Fruit fly (Drosophila melanogaster): ENCODE data around the gene Smyd4-2.

Gene Smyd4-2

dm6 chr3L:12391240-12391843 lies 10.4 kb downstream of the Smyd4-2 start, which contains the start of gene Ncc69 (continued):
- TF ChIP-seq B-H1 (GFP tag; IDR thresholded peaks at IDR 0.05) (no peak; the same call in 2 of the 3 replicates), CG15269 (tag; optimal IDR thresholded peaks at IDR 0.05) (no peak), NK7.1 (GFP tag; optimal IDR thresholded peaks at IDR 0.05) (no peak), CG15514 (GFP tag; optimal IDR thresholded peaks at IDR 0.05) (peak; percentile 28), CG7963 (GFP tag; IDR thresholded peaks at IDR 0.05; ENCODE audit: partially characterized antibody) (0 out of 3 replicates have a peak, but pooled peaks have one; percentile 44), fd3F (GFP tag; optimal IDR thresholded peaks at IDR 0.05) (no peak), Myb (GFP tag; optimal IDR thresholded peaks at IDR 0.05) (no peak), tin (GFP tag; optimal IDR thresholded peaks at IDR 0.05) (no peak), CG34224 (GFP tag; IDR thresholded peaks at IDR 0.05; ENCODE audit: partially characterized antibody) (peak; percentile 18; the same call in 1 of the 3 replicates), CG6689 (GFP tag; IDR thresholded peaks at IDR 0.05) (no peak), nerfin-2 (GFP tag; IDR thresholded peaks at IDR 0.05; ENCODE audit: partially characterized antibody) (no peak), abd-A (tag; optimal IDR thresholded peaks at IDR 0.05) (no peak), zf30C (GFP tag; optimal IDR thresholded peaks at IDR 0.05) (no peak), Chrac-16 (GFP tag; optimal IDR thresholded peaks at IDR 0.05) (no peak), ttk (GFP tag; IDR thresholded peaks at IDR 0.05) (no peak), dan (GFP tag; IDR thresholded peaks at IDR 0.05) (no peak), Nf-YC (tag; optimal IDR thresholded peaks at IDR 0.05) (no peak), crp (GFP tag; optimal IDR thresholded peaks at IDR 0.05) (peak in 1 of 2 experiments; percentile 6), CG10274 (GFP tag; optimal IDR thresholded peaks at IDR 0.05) (no peak), Mad (GFP tag; optimal IDR thresholded peaks at IDR 0.05) (no peak), CG7928 (GFP tag; optimal IDR thresholded peaks at IDR 0.05) (no peak), CG43689 (GFP tag; IDR thresholded peaks at IDR 0.05) (no peak), Awh (GFP tag; IDR thresholded peaks at IDR 0.05) (no peak), CG3847 (GFP tag; IDR thresholded peaks at IDR 0.05) (no peak), CG16815 (GFP tag; optimal IDR thresholded peaks at IDR 0.05) (no peak), Meics (GFP tag; optimal IDR thresholded peaks at IDR 0.05) (no peak), ab (GFP tag; optimal IDR thresholded peaks at IDR 0.05) (no peak), C15 (GFP tag; IDR thresholded peaks at IDR 0.05) (no peak), CG9876 (GFP tag; optimal IDR thresholded peaks at IDR 0.05) (no peak), sens-2 (GFP tag; IDR thresholded peaks at IDR 0.05) (no peak), CG31365 (tag; optimal IDR thresholded peaks at IDR 0.05) (no peak), bcd (GFP tag; optimal IDR thresholded peaks at IDR 0.05) (no peak), trem (tag; optimal IDR thresholded peaks at IDR 0.05) (no peak), CG14860 (GFP tag; IDR thresholded peaks at IDR 0.05; ENCODE audit: partially characterized antibody) (no peak), CG11456 (GFP tag; IDR thresholded peaks at IDR 0.05) (no peak), Dek (tag; optimal IDR thresholded peaks at IDR 0.05) (no peak), fu2 (GFP tag; optimal IDR thresholded peaks at IDR 0.05) (no peak), CG11504 (tag; optimal IDR thresholded peaks at IDR 0.05) (no peak), MESR4 (GFP tag; optimal IDR thresholded peaks at IDR 0.05) (no peak), Hmx (GFP tag; optimal IDR thresholded peaks at IDR 0.05) (no peak), CG10147 (GFP tag; optimal IDR thresholded peaks at IDR 0.05) (no peak), CG8359 (GFP tag; optimal IDR thresholded peaks at IDR 0.05; ENCODE audit: borderline replicate concordance) (no peak), CG32767 (GFP tag; IDR thresholded peaks at IDR 0.05) (no peak), CG1233 (GFP tag; optimal IDR thresholded peaks at IDR 0.05) (no peak), CG8924 (tag; optimal IDR thresholded peaks at IDR 0.05) (no peak), chn (GFP tag; optimal IDR thresholded peaks at IDR 0.05) (no peak), kni (GFP tag; optimal IDR thresholded peaks at IDR 0.05) (peak; percentile 43), Deaf1 (tag; optimal IDR thresholded peaks at IDR 0.05) (peak; percentile 98), so (GFP tag; IDR thresholded peaks at IDR 0.05) (0 out of 3 replicates have a peak, but pooled peaks have one; percentile 47), her (GFP tag; optimal IDR thresholded peaks at IDR 0.05) (no peak)
